Fruit fly (Drosophila melanogaster) Kc167 (cell line): Measurements from ENCODE around the gene Dic2.

ENCODE experiments used
- Myc ChIP-seq: fragments of >200 bp; optimal IDR thresholded peaks from 2 replicates; lab custom pipeline; 2017; ENCODE audit warnings: missing external identifiers
- Sin3A ChIP-seq: fragments of >200 bp; optimal IDR thresholded peaks from 2 replicates; lab custom pipeline; 2018; ENCODE audit warnings: missing external identifiers
- h ChIP-seq: fragments of >200 bp; optimal IDR thresholded peaks from 3 replicates; lab custom pipeline; 2018; ENCODE audit warnings: missing external identifiers
- insv ChIP-seq: fragments of >200 bp; optimal IDR thresholded peaks from 3 replicates; lab custom pipeline; 2018; ENCODE audit warnings: missing external identifiers
- psq ChIP-seq: fragments of >200 bp; optimal IDR thresholded peaks from 2 replicates; lab custom pipeline; 2017; ENCODE audit warnings: missing external identifiers
- ttk ChIP-seq: sonication (Bioruptor generic); optimal IDR thresholded peaks from 2 replicates; lab custom pipeline; 2017; ENCODE audit warnings: missing external identifiers

Gene Dic2

dm6 chr3R:20501327-20501726, at the start of gene Dic2:
Dic2 (minus strand) TSS chr3R:20501427.
- TF ChIP-seq h (lab: Kevin White, UChicago) (no peak), ttk (lab: Kevin White, UChicago) (no peak)

DNA sequence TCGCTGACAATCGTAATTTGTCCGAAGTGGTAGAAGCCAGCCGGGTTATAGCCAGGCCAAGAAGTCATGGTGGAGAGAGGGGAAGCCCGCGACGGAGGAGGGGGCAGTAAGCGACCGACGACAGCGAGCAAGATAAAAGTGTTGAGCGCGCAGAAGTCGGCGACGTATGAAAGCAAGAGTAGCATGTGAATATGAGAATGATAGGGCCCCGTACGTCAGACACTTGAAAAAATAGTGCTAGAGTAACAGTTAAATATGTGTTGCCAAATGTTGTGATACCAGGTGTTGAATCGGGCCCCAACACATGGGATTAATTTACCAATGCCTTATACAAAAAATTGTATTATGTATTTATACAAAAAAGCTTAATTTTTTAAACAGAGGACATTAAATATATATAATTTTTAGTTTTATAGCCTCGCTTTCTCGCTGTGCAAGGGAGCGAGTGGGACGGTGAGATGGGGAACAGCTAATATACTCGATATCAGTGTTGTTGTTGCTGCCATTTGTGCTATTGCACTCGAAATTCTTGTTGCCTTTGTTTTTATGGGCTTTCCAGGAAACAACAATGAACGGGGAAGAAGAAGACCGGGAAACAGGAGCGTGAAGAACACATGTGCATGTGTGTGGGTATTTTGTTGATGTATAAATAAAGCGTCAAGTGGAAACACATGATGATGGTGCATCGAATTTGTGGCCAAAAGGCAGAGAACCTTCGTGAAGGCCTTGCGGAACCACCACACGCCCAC, 48.8 kb upstream of the Dic2 start:
- TF ChIP-seq Myc (lab: Kevin White, UChicago): no peak
- TF ChIP-seq Sin3A (lab: Kevin White, UChicago): no peak
- no peak for TF ChIP-seq psq (lab: Kevin White, UChicago)
- TF ChIP-seq insv (lab: Kevin White, UChicago): no peak
- TF ChIP-seq h (lab: Kevin White, UChicago): no peak
- no peak for TF ChIP-seq ttk (lab: Kevin White, UChicago)

dm6 chr3R:20549017-20549854, 48.0 kb upstream of the Dic2 start:
- TF ChIP-seq h (lab: Kevin White, UChicago) (no peak), ttk (lab: Kevin White, UChicago) (no peak), insv (lab: Kevin White, UChicago) (no peak), psq (lab: Kevin White, UChicago) (no peak), Sin3A (lab: Kevin White, UChicago) (no peak), Myc (lab: Kevin White, UChicago) (no peak)

dm6 chr3R:20548255-20548654, 47.0 kb upstream of the Dic2 start:
- TF ChIP-seq Sin3A (lab: Kevin White, UChicago) (no peak), ttk (lab: Kevin White, UChicago) (no peak), h (lab: Kevin White, UChicago) (no peak), Myc (lab: Kevin White, UChicago) (no peak), psq (lab: Kevin White, UChicago) (no peak), insv (lab: Kevin White, UChicago) (no peak)

dm6 chr3R:20547758-20548157, 46.5 kb upstream of the Dic2 start:
- no peak for TF ChIP-seq ttk (lab: Kevin White, UChicago)
- TF ChIP-seq Myc (lab: Kevin White, UChicago): no peak
- TF ChIP-seq psq (lab: Kevin White, UChicago): no peak
- no peak for TF ChIP-seq insv (lab: Kevin White, UChicago)
- no peak for TF ChIP-seq Sin3A (lab: Kevin White, UChicago)
- no peak for TF ChIP-seq h (lab: Kevin White, UChicago)

dm6 chr3R:20546662-20547620, 45.7 kb upstream of the Dic2 start:
- TF ChIP-seq ttk (lab: Kevin White, UChicago) (no peak), h (lab: Kevin White, UChicago) (no peak), Sin3A (lab: Kevin White, UChicago) (no peak), psq (lab: Kevin White, UChicago) (no peak), Myc (lab: Kevin White, UChicago) (no peak), insv (lab: Kevin White, UChicago) (no peak)

DNA sequence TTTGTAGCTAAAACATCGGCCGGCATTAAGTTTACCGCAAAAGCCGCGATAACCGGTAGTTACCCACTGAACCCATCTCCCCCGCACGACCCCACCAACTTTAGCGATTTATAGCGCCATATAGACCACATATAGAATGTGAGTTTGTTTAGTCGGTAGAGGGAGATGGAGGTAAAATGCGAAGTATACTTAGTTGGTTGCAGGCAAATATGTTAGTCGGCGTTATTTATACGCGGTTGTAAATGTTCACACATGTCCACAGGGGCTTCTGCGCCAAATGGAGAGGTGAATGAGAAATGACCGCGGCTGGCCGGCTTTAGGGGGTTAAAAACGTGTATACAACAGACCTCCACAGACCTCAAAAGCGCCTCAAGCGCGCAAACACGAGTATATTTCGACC, 44.5 kb upstream of the Dic2 start:
- TF ChIP-seq Myc (lab: Kevin White, UChicago): no peak
- TF ChIP-seq psq (lab: Kevin White, UChicago): no peak
- TF ChIP-seq ttk (lab: Kevin White, UChicago): no peak
- TF ChIP-seq h (lab: Kevin White, UChicago): no peak
- no peak for TF ChIP-seq Sin3A (lab: Kevin White, UChicago)
- no peak for TF ChIP-seq insv (lab: Kevin White, UChicago)

DNA sequence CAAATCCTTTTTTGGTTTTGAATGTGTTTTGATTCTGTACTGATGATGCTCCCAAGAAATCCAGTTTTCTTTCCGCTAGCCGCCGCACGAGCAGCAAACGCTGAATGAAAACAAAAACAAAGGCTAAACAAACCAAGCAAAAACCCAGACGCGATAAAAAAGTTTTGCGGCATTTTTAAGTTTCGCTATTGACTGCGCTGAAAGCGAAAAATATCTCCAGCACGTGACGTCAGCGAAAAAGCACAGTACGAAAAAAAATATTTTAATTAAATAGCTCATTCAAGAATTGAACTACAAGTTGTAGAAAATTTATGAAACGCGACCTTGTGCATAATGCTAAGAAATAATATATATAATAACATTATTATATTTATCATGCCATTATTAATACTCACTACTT, 43.7 kb upstream of the Dic2 start:
- TF ChIP-seq ttk (lab: Kevin White, UChicago) (no peak), psq (lab: Kevin White, UChicago) (no peak), h (lab: Kevin White, UChicago) (no peak), Sin3A (lab: Kevin White, UChicago) (no peak)

dm6 chr3R:20543719-20544118, 42.5 kb upstream of the Dic2 start:
- TF ChIP-seq Sin3A (lab: Kevin White, UChicago): no peak
- TF ChIP-seq Myc (lab: Kevin White, UChicago): no peak
- TF ChIP-seq ttk (lab: Kevin White, UChicago): no peak

dm6 chr3R:20543220-20543619, 42.0 kb upstream of the Dic2 start:
- TF ChIP-seq psq (lab: Kevin White, UChicago): no peak
- no peak for TF ChIP-seq Sin3A (lab: Kevin White, UChicago)
- no peak for TF ChIP-seq h (lab: Kevin White, UChicago)
- no peak for TF ChIP-seq insv (lab: Kevin White, UChicago)
- no peak for TF ChIP-seq Myc (lab: Kevin White, UChicago)
- TF ChIP-seq ttk (lab: Kevin White, UChicago): no peak
